Fruit fly (Drosophila melanogaster) whole organism: ENCODE data around the gene Ndfip.

Source experiments
- CG8478 ChIP-seq: fragments of >200 bp; optimal IDR thresholded peaks from 2 replicates; lab custom pipeline; 2018; ENCODE audit warnings: inconsistent platforms
- Dll ChIP-seq: fragments of >200 bp; optimal IDR thresholded peaks from 2 replicates; lab custom pipeline; 2017
- EcR ChIP-seq, 2 experiments: fragments of >200 bp; optimal IDR thresholded peaks; 2 replicates each; lab custom pipeline; 2017; ENCODE audit warnings: missing biosample characterization in 2 of 2, missing genetic modification characterization in 2 of 2, missing genetic modification reagents in 2 of 2
- pan ChIP-seq: fragments of >200 bp; optimal IDR thresholded peaks from 2 replicates; lab custom pipeline; 2017
- psq ChIP-seq: fragments of >200 bp; optimal IDR thresholded peaks from 2 replicates; lab custom pipeline; 2017
- usp ChIP-seq: fragments of >200 bp; optimal IDR thresholded peaks from 2 replicates; lab custom pipeline; 2017; ENCODE audit warnings: missing biosample characterization, missing genetic modification characterization, mixed read lengths

Gene Ndfip

DNA sequence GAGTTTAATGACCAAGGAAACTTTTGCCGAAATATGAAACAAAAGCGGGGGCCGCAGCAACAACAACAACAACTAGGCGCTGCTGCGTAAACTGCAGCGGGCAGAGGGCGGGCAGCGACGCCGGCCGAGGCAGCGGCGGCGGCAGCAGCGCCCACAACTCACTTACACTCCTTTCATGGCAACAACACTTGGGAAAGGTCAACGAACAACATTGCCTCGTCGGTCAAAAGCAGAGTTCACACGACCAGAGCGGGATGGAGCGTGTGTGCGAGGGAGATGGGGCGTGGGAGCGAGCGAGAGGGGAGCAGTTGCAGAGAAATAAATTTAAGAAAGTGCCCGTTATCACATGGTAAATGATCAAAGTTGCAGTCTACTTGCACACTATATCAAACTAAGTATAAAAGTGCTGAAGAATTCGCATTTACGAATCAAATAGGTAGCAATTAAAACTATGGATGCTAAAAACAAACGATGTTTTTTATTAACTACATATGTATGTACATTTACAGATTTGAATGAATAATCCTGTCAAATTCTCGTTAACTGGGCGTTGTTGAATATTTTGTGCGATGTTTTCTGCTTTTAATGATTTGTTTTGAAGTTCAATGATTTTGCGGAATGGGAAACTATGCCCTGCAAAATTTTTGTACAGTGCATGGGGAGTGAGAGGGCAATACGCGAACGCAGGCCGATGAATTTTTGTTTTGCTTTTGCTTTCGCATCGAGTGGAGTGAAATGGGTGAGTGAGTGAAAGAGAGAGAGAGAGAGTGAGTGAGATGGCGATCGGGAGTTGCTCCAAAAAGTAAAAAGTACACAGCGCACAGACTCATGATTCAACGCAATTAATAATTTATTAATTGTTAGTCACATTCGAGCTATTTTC lies 45.7 kb downstream of the Ndfip start:
- TF ChIP-seq pan (lab: Kevin White, UChicago) (no peak), Dll (lab: Kevin White, UChicago) (peak; percentile 2), EcR (GFP tag; optimal IDR thresholded peaks at IDR 0.05; lab: Kevin White, UChicago) (peak; percentile 51 to 80), CG8478 (lab: Kevin White, UChicago) (peak; percentile 72)

DNA sequence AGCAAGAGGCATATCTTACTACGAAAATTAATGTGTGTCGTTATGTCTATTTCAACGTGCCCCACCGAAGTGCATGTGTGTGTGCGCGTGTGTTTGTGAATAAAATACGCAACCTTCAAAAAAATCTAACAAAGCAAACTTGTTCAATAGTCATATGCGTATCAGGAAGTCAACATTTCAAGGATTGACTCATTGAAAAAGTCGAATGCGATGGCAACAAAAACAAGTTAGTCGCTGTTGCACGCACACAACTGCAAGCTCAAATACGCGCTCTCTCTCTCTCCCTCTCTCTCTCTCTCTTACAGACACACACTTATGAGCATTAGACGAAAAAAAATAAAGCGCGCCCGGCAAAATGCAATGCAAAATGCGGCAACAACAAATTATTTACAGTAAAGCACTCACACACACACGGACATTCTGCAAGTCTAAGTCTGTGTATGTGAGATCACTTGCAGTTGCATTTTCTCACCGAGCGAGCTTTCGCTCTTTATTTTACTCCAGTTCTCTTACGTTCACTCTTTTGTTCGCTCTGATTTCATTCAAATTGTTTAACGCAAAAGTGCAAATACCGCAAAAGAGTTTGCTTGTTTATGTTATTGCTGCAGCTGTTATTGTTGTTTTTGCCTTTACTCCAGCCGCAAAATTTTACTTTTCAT lies 47.3 kb downstream of the Ndfip start:
- TF ChIP-seq psq (lab: Kevin White, UChicago) (no peak), EcR (GFP tag; optimal IDR thresholded peaks at IDR 0.05; lab: Kevin White, UChicago) (peak in 1 of 2 experiments; percentile 43), usp (GFP tag; lab: Kevin White, UChicago) (no peak), Dll (lab: Kevin White, UChicago) (no peak), CG8478 (lab: Kevin White, UChicago) (peak; percentile 25), pan (lab: Kevin White, UChicago) (no peak)

DNA sequence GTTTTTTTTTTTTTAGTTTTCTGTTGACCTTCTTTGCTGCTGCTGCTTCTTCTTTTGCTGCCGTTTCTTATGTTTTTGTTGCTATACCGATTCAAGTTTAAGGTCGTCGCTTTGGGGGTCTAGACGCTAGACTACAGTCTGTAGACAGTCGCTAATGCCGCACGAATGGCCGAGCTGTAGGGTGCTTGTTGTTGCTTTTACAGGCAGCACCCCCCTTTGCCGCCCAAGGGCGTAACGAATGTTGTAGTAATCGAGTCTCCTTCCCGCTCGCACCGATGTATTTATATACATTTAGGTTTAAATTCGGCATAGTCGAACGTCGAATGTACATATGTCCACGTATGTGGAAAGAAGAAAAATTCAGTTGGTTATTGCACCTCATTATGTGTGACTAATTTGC lies 49.2 kb downstream of the Ndfip start:
- TF ChIP-seq psq (lab: Kevin White, UChicago) (no peak), CG8478 (lab: Kevin White, UChicago) (no peak), Dll (lab: Kevin White, UChicago) (no peak), EcR (GFP tag; optimal IDR thresholded peaks at IDR 0.05; lab: Kevin White, UChicago) (no peak)

DNA sequence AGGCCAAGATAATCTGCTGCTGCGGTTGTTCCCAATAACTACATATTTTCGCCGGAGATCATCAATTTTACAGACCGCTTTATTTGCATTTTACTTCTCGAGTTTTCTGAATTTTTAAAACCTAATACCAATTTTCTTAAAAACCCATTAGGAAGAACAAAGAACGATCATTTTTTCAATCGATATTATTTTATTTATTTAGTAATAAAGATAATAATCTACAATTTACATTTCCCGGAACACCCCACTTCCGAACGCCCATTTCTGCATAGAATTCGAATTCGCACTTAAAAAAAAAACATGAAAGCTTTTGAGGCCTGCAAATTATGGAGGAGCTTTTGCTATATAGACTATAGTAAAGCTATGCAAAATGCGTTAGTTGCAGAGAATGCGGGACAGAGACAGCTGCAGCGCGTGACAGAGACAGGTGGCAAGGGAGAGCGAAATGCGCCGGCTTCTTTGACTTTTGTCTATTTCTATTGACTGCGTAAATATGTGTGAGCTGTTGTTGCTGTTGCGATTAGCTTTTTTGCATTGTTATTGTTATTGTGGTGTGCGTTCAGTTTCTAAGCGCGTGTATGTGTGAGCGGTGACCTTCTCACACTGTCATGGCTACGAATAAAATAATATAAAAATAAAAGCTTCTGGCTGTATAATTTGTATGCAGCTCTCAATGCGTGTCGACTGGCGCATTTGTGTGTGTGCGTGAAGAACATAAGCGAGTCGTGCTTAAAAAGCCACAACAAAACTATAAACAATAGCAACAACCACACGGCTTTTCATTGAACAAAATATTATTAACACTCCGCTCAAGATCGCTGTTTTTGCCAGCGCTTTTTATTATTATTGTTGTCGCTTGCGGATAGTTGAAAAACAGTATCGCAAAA lies 50.3 kb downstream of the Ndfip start:
- TF ChIP-seq pan (lab: Kevin White, UChicago): no peak
- no peak for TF ChIP-seq usp (GFP tag; lab: Kevin White, UChicago)
- no peak for TF ChIP-seq Dll (lab: Kevin White, UChicago)
- TF ChIP-seq EcR (GFP tag; optimal IDR thresholded peaks at IDR 0.05; lab: Kevin White, UChicago): no peak
- no peak for TF ChIP-seq psq (lab: Kevin White, UChicago)
- TF ChIP-seq CG8478 (lab: Kevin White, UChicago): no peak
